Fruit fly (Drosophila melanogaster) whole organism, embryonic: ENCODE data around the gene CG32318.

Experiments
- B-H2 ChIP-seq: fragments of 200-800 bp; sonication (Bioruptor generic); optimal IDR thresholded peaks from 2 replicates; lab custom pipeline; 2018; ENCODE audit warnings: missing biosample characterization, mild to moderate bottlenecking, missing genetic modification characterization
- Blimp-1 ChIP-seq: fragments of 200-800 bp; sonication (Bioruptor generic); optimal IDR thresholded peaks from 3 replicates; lab custom pipeline; 2018; ENCODE audit warnings: missing biosample characterization, missing genetic modification characterization, mild to moderate bottlenecking, moderate library complexity, missing genetic modification reagents
- CG10147 ChIP-seq: fragments of 200-800 bp; sonication (Bioruptor generic); optimal IDR thresholded peaks from 2 replicates; lab custom pipeline; 2019; ENCODE audit warnings: missing biosample characterization, mild to moderate bottlenecking, missing genetic modification characterization, moderate library complexity
- CG10366 ChIP-seq: fragments of 200-800 bp; sonication (Bioruptor generic); IDR thresholded peaks from 2 replicates; pipeline ENCODE4 v1.3.6; 2022; ENCODE audit warnings: missing biosample characterization, missing genetic modification characterization
- CG10543 ChIP-seq: fragments of 200-800 bp; sonication (Bioruptor generic); optimal IDR thresholded peaks from 3 replicates; lab custom pipeline; 2017; ENCODE audit warnings: missing biosample characterization, mild to moderate bottlenecking, missing genetic modification characterization, moderate library complexity
- CG12769 ChIP-seq: fragments of 200-800 bp; sonication (Bioruptor generic); optimal IDR thresholded peaks from 2 replicates; lab custom pipeline; 2019; ENCODE audit warnings: missing biosample characterization, mild to moderate bottlenecking, missing genetic modification characterization, moderate library complexity
- CG13287 ChIP-seq: fragments of 200-800 bp; sonication (Bioruptor generic); IDR thresholded peaks from 2 replicates; pipeline ENCODE4 v1.3.6; 2022; ENCODE audit warnings: missing biosample characterization, missing genetic modification characterization; ENCODE audit not compliant: partially characterized antibody
- CG1603 ChIP-seq: fragments of 200-800 bp; sonication (Bioruptor generic); optimal IDR thresholded peaks from 2 replicates; lab custom pipeline; 2019; ENCODE audit warnings: missing biosample characterization, mild to moderate bottlenecking, missing genetic modification characterization, moderate library complexity
- CG16863 ChIP-seq: fragments of 200-800 bp; sonication (Bioruptor generic); optimal IDR thresholded peaks from 3 replicates; lab custom pipeline; 2016; ENCODE audit warnings: missing biosample characterization, missing genetic modification characterization
- CG2116 ChIP-seq: fragments of 200-800 bp; sonication (Bioruptor generic); optimal IDR thresholded peaks from 3 replicates; lab custom pipeline; 2018; ENCODE audit warnings: missing biosample characterization, mild to moderate bottlenecking, missing genetic modification characterization
- CG32772 ChIP-seq: fragments of 200-800 bp; sonication (Bioruptor generic); IDR thresholded peaks from 2 replicates; pipeline ENCODE4 v1.3.6; 2022; ENCODE audit warnings: missing biosample characterization, missing genetic modification characterization
- CG3838 ChIP-seq: fragments of 200-800 bp; sonication (Bioruptor generic); optimal IDR thresholded peaks from 3 replicates; lab custom pipeline; 2016; ENCODE audit warnings: missing biosample characterization, missing genetic modification characterization
- CG5180 ChIP-seq: fragments of 200-800 bp; sonication (Bioruptor generic); optimal IDR thresholded peaks from 3 replicates; lab custom pipeline; 2017; ENCODE audit warnings: missing biosample characterization, missing genetic modification characterization, mild to moderate bottlenecking, moderate library complexity, missing genetic modification reagents
- CG6175 ChIP-seq: fragments of 200-800 bp; sonication (Bioruptor generic); IDR thresholded peaks from 3 replicates; pipeline ENCODE4 v1.3.6; 2022; ENCODE audit warnings: missing biosample characterization, missing genetic modification characterization
- CG7987 ChIP-seq: fragments of 200-800 bp; sonication (Bioruptor generic); optimal IDR thresholded peaks from 2 replicates; lab custom pipeline; 2018; ENCODE audit warnings: missing biosample characterization, mild to moderate bottlenecking, missing genetic modification characterization, moderate library complexity
- D19B ChIP-seq: fragments of 200-800 bp; sonication (Bioruptor generic); optimal IDR thresholded peaks from 2 replicates; lab custom pipeline; 2017; ENCODE audit warnings: missing biosample characterization, mild to moderate bottlenecking, missing genetic modification characterization
- Deaf1 ChIP-seq: fragments of 200-800 bp; optimal IDR thresholded peaks from 3 replicates; lab custom pipeline; 2019; ENCODE audit warnings: missing biosample characterization, mild to moderate bottlenecking, missing genetic modification characterization, moderate library complexity
- Drgx ChIP-seq: fragments of 200-800 bp; sonication (Bioruptor generic); IDR thresholded peaks from 2 replicates; pipeline ENCODE4 v1.3.6; 2022; ENCODE audit warnings: missing biosample characterization, missing genetic modification characterization
- Eip74EF ChIP-seq, 2 experiments: fragments of 200-800 bp in 1 of 2; fragments of >200 bp in 1 of 2; sonication (Bioruptor generic) in 1 of 2; optimal IDR thresholded peaks; 2 replicates each; lab custom pipeline; 2017 to 2019; ENCODE audit warnings: missing biosample characterization in 2 of 2, missing genetic modification characterization in 2 of 2, mild to moderate bottlenecking in 1 of 2, moderate library complexity in 1 of 2
- Hr78 ChIP-seq, 2 experiments: fragments of 200-800 bp in 1 of 2; fragments of >200 bp in 1 of 2; sonication (Bioruptor generic) in 1 of 2; optimal IDR thresholded peaks; 2 replicates each; lab custom pipeline; 2017 to 2019; ENCODE audit warnings: missing biosample characterization in 2 of 2, missing genetic modification characterization in 2 of 2, mild to moderate bottlenecking in 1 of 2, moderate library complexity in 1 of 2
- Jarid2 ChIP-seq: fragments of 200-800 bp; sonication (Bioruptor generic); optimal IDR thresholded peaks from 3 replicates; lab custom pipeline; 2017; ENCODE audit warnings: mild to moderate bottlenecking, missing biosample characterization, missing genetic modification reagents, missing genetic modification characterization
- Med ChIP-seq: fragments of 200-800 bp; sonication (Bioruptor generic); peaks from one replicate; lab custom pipeline; 2016; ENCODE audit warnings: missing biosample characterization, missing genetic modification characterization, mild to moderate bottlenecking, inconsistent platforms, moderate library complexity
- Nf-YC ChIP-seq: fragments of 200-800 bp; optimal IDR thresholded peaks from 3 replicates; lab custom pipeline; 2019; ENCODE audit warnings: missing biosample characterization, mild to moderate bottlenecking, missing genetic modification characterization, moderate library complexity
- Sry-β ChIP-seq: fragments of 200-800 bp; sonication (Bioruptor generic); optimal IDR thresholded peaks from 2 replicates; lab custom pipeline; 2018; ENCODE audit warnings: missing biosample characterization, mild to moderate bottlenecking, missing genetic modification characterization, moderate library complexity
- Trl ChIP-seq, 3 experiments: fragments of >200 bp in 2 of 3; fragments of 200-800 bp in 1 of 3; sonication (Bioruptor generic) in 1 of 3; optimal IDR thresholded peaks; 2 replicates in 1 of 3; 3 replicates in 2 of 3; lab custom pipeline; 2016 to 2017; ENCODE audit warnings: missing biosample characterization in 1 of 3, missing genetic modification characterization in 1 of 3
- ara ChIP-seq: fragments of 200-800 bp; sonication (Bioruptor generic); IDR thresholded peaks from 2 replicates; pipeline ENCODE4 v1.3.6; 2022; ENCODE audit warnings: missing biosample characterization, missing genetic modification characterization
- caup ChIP-seq: fragments of 200-800 bp; sonication (Bioruptor generic); optimal IDR thresholded peaks from 3 replicates; lab custom pipeline; 2017; ENCODE audit warnings: missing biosample characterization, mild to moderate bottlenecking, missing genetic modification characterization, moderate library complexity; ENCODE audit not compliant: severe bottlenecking
- chinmo ChIP-seq: fragments of 200-800 bp; sonication (Bioruptor generic); IDR thresholded peaks from 4 replicates; pipeline ENCODE4 v1.3.6; 2022; ENCODE audit warnings: missing biosample characterization, missing genetic modification characterization; ENCODE audit not compliant: partially characterized antibody
- dati ChIP-seq: fragments of 200-800 bp; sonication (Bioruptor generic); IDR thresholded peaks from 2 replicates; pipeline ENCODE4 v1.3.6; 2022; ENCODE audit warnings: missing biosample characterization, missing genetic modification characterization
- disco-r ChIP-seq: fragments of 200-800 bp; sonication (Bioruptor generic); optimal IDR thresholded peaks from 2 replicates; lab custom pipeline; 2016; ENCODE audit warnings: missing biosample characterization, missing genetic modification characterization
- grau ChIP-seq: fragments of 200-800 bp; optimal IDR thresholded peaks from 3 replicates; lab custom pipeline; 2019; ENCODE audit warnings: missing biosample characterization, mild to moderate bottlenecking, missing genetic modification characterization, moderate library complexity
- hb ChIP-seq: fragments of 200-800 bp; sonication (Bioruptor generic); IDR thresholded peaks from 3 replicates; pipeline ENCODE4 v1.3.6; 2022; ENCODE audit warnings: missing biosample characterization, missing genetic modification characterization; ENCODE audit not compliant: partially characterized antibody
- kni ChIP-seq: fragments of 200-800 bp; sonication (Bioruptor generic); optimal IDR thresholded peaks from 3 replicates; lab custom pipeline; 2017; ENCODE audit warnings: mild to moderate bottlenecking, missing biosample characterization, missing genetic modification reagents, missing genetic modification characterization
- luna ChIP-seq: fragments of 200-800 bp; sonication (Bioruptor generic); optimal IDR thresholded peaks from 2 replicates; lab custom pipeline; 2016; ENCODE audit warnings: missing biosample characterization, missing genetic modification characterization
- nom ChIP-seq: fragments of 200-800 bp; sonication (Bioruptor generic); optimal IDR thresholded peaks from 2 replicates; lab custom pipeline; 2017; ENCODE audit warnings: missing biosample characterization, missing genetic modification characterization, mild to moderate bottlenecking, moderate library complexity, missing genetic modification reagents
- oc ChIP-seq: fragments of 200-800 bp; sonication (Bioruptor generic); optimal IDR thresholded peaks from 2 replicates; lab custom pipeline; 2018; ENCODE audit warnings: missing biosample characterization, mild to moderate bottlenecking, missing genetic modification characterization, moderate library complexity
- odd ChIP-seq: fragments of 200-800 bp; sonication (Bioruptor generic); optimal IDR thresholded peaks from 2 replicates; lab custom pipeline; 2017; ENCODE audit warnings: missing biosample characterization, mild to moderate bottlenecking, missing genetic modification characterization
- sens ChIP-seq: fragments of 200-800 bp; sonication (Bioruptor generic); peaks from one replicate; lab custom pipeline; 2016; ENCODE audit warnings: missing biosample characterization, missing genetic modification characterization
- tin ChIP-seq: fragments of 200-800 bp; sonication (Bioruptor generic); optimal IDR thresholded peaks from 3 replicates; lab custom pipeline; 2016; ENCODE audit warnings: missing biosample characterization, missing genetic modification characterization
- tx ChIP-seq: fragments of 200-800 bp; sonication (Bioruptor generic); optimal IDR thresholded peaks from 2 replicates; lab custom pipeline; 2016; ENCODE audit warnings: missing biosample characterization, missing genetic modification characterization
- z ChIP-seq: fragments of 200-800 bp; sonication (Bioruptor generic); IDR thresholded peaks from 3 replicates; pipeline ENCODE4 v1.3.6; 2022; ENCODE audit warnings: missing biosample characterization, missing genetic modification characterization
- zen2 ChIP-seq: fragments of 200-800 bp; sonication (Bioruptor generic); IDR thresholded peaks from 3 replicates; pipeline ENCODE4 v1.3.6; 2022; ENCODE audit warnings: missing biosample characterization, missing genetic modification characterization; ENCODE audit not compliant: partially characterized antibody

The CG32318 gene

DNA sequence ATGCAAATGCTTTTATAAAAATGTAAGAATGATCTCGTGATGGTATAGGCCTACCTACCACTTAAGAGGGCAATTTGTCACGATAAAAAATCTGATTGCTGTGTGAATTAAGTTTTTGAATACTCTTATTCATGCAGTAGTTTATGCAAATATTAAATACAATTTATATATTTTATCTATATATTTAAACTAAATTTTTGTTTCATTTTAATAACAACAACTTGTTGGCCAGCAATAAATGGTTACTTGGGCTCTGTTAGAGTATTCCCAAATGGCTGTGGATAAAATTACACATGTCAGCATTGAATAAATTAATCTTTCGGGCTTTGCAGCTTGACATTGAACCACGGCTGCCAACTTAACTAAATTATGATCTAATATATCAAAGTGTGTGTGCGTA, 11.8 kb upstream of the CG32318 start (continued):
- peak; percentile 8 for TF ChIP-seq CG10147

DNA sequence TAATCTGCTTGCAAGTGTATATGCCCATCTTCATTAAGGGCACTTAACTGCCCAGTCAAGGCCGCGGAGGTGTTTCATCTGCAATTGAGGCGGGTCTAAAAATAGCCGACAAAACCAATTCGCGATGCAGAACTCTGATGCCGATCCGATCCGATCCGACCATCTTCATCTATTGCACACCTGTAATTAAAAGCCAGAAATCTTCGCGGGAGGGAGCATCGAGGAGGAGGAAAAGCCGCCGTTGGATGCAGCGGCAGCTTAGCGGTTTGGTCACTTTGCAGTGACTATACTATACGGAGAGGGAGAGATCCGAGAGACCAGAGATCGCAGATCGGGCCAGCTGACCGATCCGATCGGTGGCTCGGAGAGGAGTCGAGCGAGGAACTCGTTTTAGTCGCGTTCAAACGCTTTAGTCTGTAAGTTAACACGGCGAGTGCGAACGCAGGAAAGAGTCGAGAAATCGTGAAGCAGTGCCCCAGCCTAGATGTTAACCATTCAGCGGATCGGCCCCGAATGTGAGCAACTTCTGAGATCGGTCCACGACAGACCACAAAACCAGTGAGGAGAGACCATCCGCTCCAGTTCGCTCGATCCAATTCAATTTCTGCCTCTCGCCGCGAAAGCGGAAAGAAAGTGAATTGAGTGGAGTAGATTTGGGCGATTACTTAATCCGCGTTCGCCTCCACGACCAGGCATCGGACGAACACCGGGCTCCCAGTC, 9.5 kb upstream of the CG32318 start, which contains the start of gene tfc:
Gene tfc, plus strand, starts transcription at position 389 of the 720 bp plus-strand sequence.
- TF ChIP-seq CG10543 (GFP tag; lab: Kevin White, UChicago): peak; percentile 4
- peak; percentile 11 to 22 for TF ChIP-seq Trl (optimal IDR thresholded peaks at IDR 0.05; lab: Kevin White, UChicago)
- no peak for TF ChIP-seq Trl (GFP tag; optimal IDR thresholded peaks at IDR 0.05; lab: Kevin White, UChicago)
- TF ChIP-seq odd (GFP tag; lab: Kevin White, UChicago): peak; percentile 6
- TF ChIP-seq z (GFP tag; lab: Robert Waterston, UW): peak; percentile 81; the same call in 2 of the 3 replicates
- peak in 1 of 2 experiments; percentile 14 for TF ChIP-seq Eip74EF (GFP tag; optimal IDR thresholded peaks at IDR 0.05; lab: Kevin White, UChicago)
- peak; percentile 86; the same call in 2 of the 4 replicates for TF ChIP-seq chinmo (GFP tag; lab: Robert Waterston, UW)
- TF ChIP-seq zen2: 0 out of 3 replicates have a peak, but pooled peaks have one; percentile 19
- peak; percentile 89 for TF ChIP-seq Blimp-1
- no peak for TF ChIP-seq CG7987
- no peak for TF ChIP-seq luna (GFP tag; lab: Kevin White, UChicago)
- TF ChIP-seq Drgx (GFP tag; lab: Robert Waterston, UW): 0 out of 2 replicates have a peak, but pooled peaks have one; percentile 33
- 0 out of 2 replicates have a peak, but pooled peaks have one; percentile 20 for TF ChIP-seq CG13287 (GFP tag; lab: Robert Waterston, UW)
- no peak for TF ChIP-seq tx (GFP tag; lab: Kevin White, UChicago)
- no peak for TF ChIP-seq hb (GFP tag; lab: Robert Waterston, UW)
- peak; percentile 90 for TF ChIP-seq Deaf1 (tag; lab: Kevin White, UChicago)
- TF ChIP-seq CG16863 (GFP tag; lab: Kevin White, UChicago): no peak
- no peak for TF ChIP-seq dati (GFP tag; lab: Robert Waterston, UW)
- peak; percentile 18 for TF ChIP-seq oc (tag; lab: Kevin White, UChicago)
- peak; percentile 67 for TF ChIP-seq CG12769 (tag; lab: Kevin White, UChicago)
- peak; percentile 18 for TF ChIP-seq sens (GFP tag; lab: Kevin White, UChicago)
- peak; percentile 65 for TF ChIP-seq kni
- TF ChIP-seq D19B (GFP tag; lab: Kevin White, UChicago): no peak
- TF ChIP-seq Jarid2 (GFP tag; lab: Kevin White, UChicago): peak; percentile 64
- TF ChIP-seq CG5180 (GFP tag; lab: Kevin White, UChicago): peak; percentile 83
- TF ChIP-seq Med: peak; percentile 42
- TF ChIP-seq nom (GFP tag; lab: Kevin White, UChicago): peak; percentile 55
- no peak for TF ChIP-seq CG3838 (GFP tag; lab: Kevin White, UChicago)
- no peak for TF ChIP-seq CG2116 (GFP tag; lab: Kevin White, UChicago)
- no peak for TF ChIP-seq grau (tag; lab: Kevin White, UChicago)

DNA sequence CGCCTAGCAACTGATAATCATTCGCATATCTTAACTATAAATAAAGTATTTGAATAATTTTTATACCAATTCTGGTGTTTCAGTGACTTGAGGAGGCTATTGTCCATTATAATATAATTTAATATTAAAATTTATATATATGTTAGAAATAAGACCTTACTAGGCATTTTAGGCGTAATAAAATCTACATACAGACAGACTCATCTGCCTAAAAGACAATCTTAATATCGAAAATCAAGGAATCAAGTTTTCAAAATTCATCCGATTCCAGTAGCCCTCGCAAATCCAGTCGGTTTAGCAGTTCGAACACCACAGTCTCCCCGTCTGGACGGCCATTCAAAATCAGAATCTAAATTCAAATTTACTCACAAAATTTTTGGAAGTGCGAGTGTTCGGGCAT, 5.0 kb upstream of the CG32318 start, which contains the start of the genes CG9130 and CG9133:
Gene CG9130, plus strand, starts transcription at position 301 of the 400 bp plus-strand sequence.
Gene CG9133, plus strand, starts transcription at position 301 of the 400 bp plus-strand sequence.
- no peak for TF ChIP-seq CG6175 (GFP tag; lab: Robert Waterston, UW)
- TF ChIP-seq Jarid2 (GFP tag; lab: Kevin White, UChicago): no peak
- TF ChIP-seq caup (GFP tag; lab: Kevin White, UChicago): no peak
- no peak for TF ChIP-seq CG1603 (tag; lab: Kevin White, UChicago)
- TF ChIP-seq D19B (GFP tag; lab: Kevin White, UChicago): no peak
- TF ChIP-seq Sry-β (GFP tag; lab: Kevin White, UChicago): no peak
- TF ChIP-seq CG10366: no peak
- no peak for TF ChIP-seq Nf-YC (tag; lab: Kevin White, UChicago)
- no peak for TF ChIP-seq Hr78 (GFP tag; optimal IDR thresholded peaks at IDR 0.05; lab: Kevin White, UChicago)
- TF ChIP-seq disco-r (GFP tag; lab: Kevin White, UChicago): no peak
- no peak for TF ChIP-seq tin (GFP tag; lab: Kevin White, UChicago)
- no peak for TF ChIP-seq B-H2 (GFP tag; lab: Kevin White, UChicago)
- no peak for TF ChIP-seq CG32772 (GFP tag; lab: Robert Waterston, UW)
- TF ChIP-seq ara (GFP tag; lab: Robert Waterston, UW): no peak
